Worm (Caenorhabditis elegans): ENCODE results near the gene ceh-22.
A peak's percentile ranks its signal among the peaks of the same experiment; 100 is the strongest.

The ceh-22 gene

ce11 chrV:10720303-10720847 is 48.7 kb downstream of the ceh-22 start:
- TF ChIP-seq mdl-1 (tag; optimal IDR thresholded peaks at IDR 0.05): no peak
- no peak for TF ChIP-seq unc-62 (GFP tag; optimal IDR thresholded peaks at IDR 0.05)
- no peak for TF ChIP-seq nhr-84 (tag; optimal IDR thresholded peaks at IDR 0.05)

- peak; percentile 5 for TF ChIP-seq nhr-20 (tag; optimal IDR thresholded peaks at IDR 0.05)
- peak in 1 of 2 experiments; percentile 56 for TF ChIP-seq lin-35 (GFP tag; optimal IDR thresholded peaks at IDR 0.05)
- no peak for TF ChIP-seq C04F5.9 (tag; optimal IDR thresholded peaks at IDR 0.05)
- TF ChIP-seq mdl-1 (tag; optimal IDR thresholded peaks at IDR 0.05): peak in 1 of 2 experiments; percentile 40
- TF ChIP-seq efl-1 (optimal IDR thresholded peaks at IDR 0.05): no peak
- TF ChIP-seq efl-1 (GFP tag; optimal IDR thresholded peaks at IDR 0.05 in 1 of 2): peak in 1 of 2 experiments; percentile 49
Observed at ce11 chrV:10720876-10721275, 49.2 kb downstream of the ceh-22 start.

DNA sequence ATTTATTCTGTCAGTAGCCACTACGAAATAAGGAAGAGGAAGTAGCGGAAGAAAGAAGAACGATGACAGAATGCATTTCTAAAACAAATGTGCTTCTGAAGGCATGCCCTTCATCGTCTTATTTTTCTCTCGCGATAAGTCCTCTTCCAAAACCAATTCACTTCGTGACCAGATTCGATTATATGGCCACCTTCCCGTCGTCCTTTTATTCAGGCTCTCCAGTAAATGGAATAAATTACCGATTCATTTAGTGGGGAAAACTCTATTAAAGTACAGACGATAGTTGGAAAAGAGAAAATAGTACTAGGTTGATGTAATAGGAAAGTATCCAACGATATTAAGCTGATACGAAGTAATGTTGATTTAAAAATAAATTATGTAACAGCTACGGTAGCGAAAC is 49.6 kb downstream of the ceh-22 start:
- peak; percentile 33 for TF ChIP-seq tbx-2 (tag; optimal IDR thresholded peaks at IDR 0.05)
- peak in 1 of 2 experiments; percentile 1 for TF ChIP-seq lsy-2 (tag; optimal IDR thresholded peaks at IDR 0.05)
- no peak for TF ChIP-seq unc-130 (tag; optimal IDR thresholded peaks at IDR 0.05)
- peak; percentile 63 for TF ChIP-seq lin-14 (GFP tag; optimal IDR thresholded peaks at IDR 0.05)

DNA sequence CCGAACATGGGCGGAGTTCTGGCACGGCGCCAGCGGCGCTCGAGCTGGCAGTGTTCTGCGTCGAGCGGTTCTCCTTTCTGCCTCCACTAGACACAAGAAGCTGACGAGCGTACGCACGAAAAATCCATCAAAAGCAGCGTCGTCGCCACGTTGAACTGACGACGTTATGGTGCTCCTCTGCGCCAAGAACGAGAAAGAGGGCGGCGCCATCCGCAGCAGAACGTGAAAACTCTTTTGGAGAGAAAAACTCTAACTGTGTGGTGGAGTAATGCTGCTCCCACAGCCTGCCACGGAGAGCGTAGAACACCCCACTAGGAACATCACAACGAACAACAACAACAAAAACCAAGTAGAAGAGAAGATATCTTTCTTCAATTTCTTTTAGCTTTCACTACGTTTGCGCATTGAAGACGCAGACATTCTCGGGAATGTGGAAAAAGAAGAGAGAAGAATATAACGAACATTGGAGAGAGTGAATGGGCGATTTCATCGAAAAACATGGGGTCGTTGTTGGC is 50.3 kb downstream of the ceh-22 start:
- TF ChIP-seq ceh-82 (tag; optimal IDR thresholded peaks at IDR 0.05) (peak in 1 of 3 experiments; percentile 3), nhr-90 (tag; optimal IDR thresholded peaks at IDR 0.05; ENCODE audit: poor library complexity) (no peak), ceh-63 (GFP tag; optimal IDR thresholded peaks at IDR 0.05) (no peak), tbx-2 (tag; optimal IDR thresholded peaks at IDR 0.05) (no peak), lin-15B (tag; optimal IDR thresholded peaks at IDR 0.05) (no peak), unc-130 (tag; optimal IDR thresholded peaks at IDR 0.05) (no peak), hlh-4 (tag; optimal IDR thresholded peaks at IDR 0.05) (no peak), vab-15 (tag; optimal IDR thresholded peaks at IDR 0.05) (no peak), grh-1 (GFP tag; IDR thresholded peaks at IDR 0.05) (no peak), ceh-90 (tag; optimal IDR thresholded peaks at IDR 0.05) (no peak), lin-39 (tag; optimal IDR thresholded peaks at IDR 0.05) (no peak), snu-23 (GFP tag; optimal IDR thresholded peaks at IDR 0.05) (peak; percentile 20), efl-1 (optimal IDR thresholded peaks at IDR 0.05) (no peak), efl-1 (GFP tag; optimal IDR thresholded peaks at IDR 0.05 in 1 of 2) (no peak), mep-1 (tag; optimal IDR thresholded peaks at IDR 0.05) (peak; percentile 39), unc-30 (tag; optimal IDR thresholded peaks at IDR 0.05) (no peak), fos-1 (tag; optimal IDR thresholded peaks at IDR 0.05) (no peak), lin-35 (GFP tag; optimal IDR thresholded peaks at IDR 0.05) (no peak), alr-1 (tag; optimal IDR thresholded peaks at IDR 0.05; ENCODE audit: borderline replicate concordance) (no peak), unc-86 (tag; optimal IDR thresholded peaks at IDR 0.05) (no peak), pax-3 (tag; optimal IDR thresholded peaks at IDR 0.05) (no peak), skn-1 (tag; optimal IDR thresholded peaks at IDR 0.05) (no peak), mdl-1 (tag; optimal IDR thresholded peaks at IDR 0.05) (peak in 1 of 2 experiments; percentile 19), snpc-4 (tag; optimal IDR thresholded peaks at IDR 0.05) (no peak), nhr-237 (tag; optimal IDR thresholded peaks at IDR 0.05) (no peak), nhr-12 (tag; optimal IDR thresholded peaks at IDR 0.05) (no peak), ces-1 (GFP tag; optimal IDR thresholded peaks at IDR 0.05) (no peak), nhr-19 (GFP tag; conservative IDR thresholded peaks at IDR 0.05) (no peak), fkh-4 (tag; optimal IDR thresholded peaks at IDR 0.05; ENCODE audit: borderline replicate concordance) (no peak), hlh-17 (GFP tag; optimal IDR thresholded peaks at IDR 0.05; ENCODE audit: borderline replicate concordance) (no peak), nhr-11 (tag; optimal IDR thresholded peaks at IDR 0.05) (no peak), fkh-10 (GFP tag; optimal IDR thresholded peaks at IDR 0.05) (no peak), pag-3 (tag; optimal IDR thresholded peaks at IDR 0.05; ENCODE audit: borderline replicate concordance, insufficient read depth) (peak; percentile 48), mab-9 (GFP tag; IDR thresholded peaks at IDR 0.05) (no peak), jun-1 (tag; optimal IDR thresholded peaks at IDR 0.05) (no peak), swsn-7 (tag; optimal IDR thresholded peaks at IDR 0.05) (no peak), F16B12.6 (tag; optimal IDR thresholded peaks at IDR 0.05) (no peak), lir-3 (tag; optimal IDR thresholded peaks at IDR 0.05; ENCODE audit: poor library complexity) (no peak), lin-13 (GFP tag; optimal IDR thresholded peaks at IDR 0.05) (no peak)
